Worm (Caenorhabditis elegans) whole organism, L2 larva: ENCODE data around the gene trpp-1.

Source experiments
- alr-1 ChIP-seq: fragments of 150-350 bp; optimal IDR thresholded peaks from 2 replicates; lab custom pipeline; 2014; ENCODE audit warnings: missing biosample characterization, missing genetic modification characterization
- ama-1 ChIP-seq: fragments of 150-350 bp; optimal IDR thresholded peaks from 2 replicates; lab custom pipeline; 2018; ENCODE audit warnings: inconsistent platforms
- elt-3 ChIP-seq: sonication (generic microtip); optimal IDR thresholded peaks from 2 replicates; lab custom pipeline; 2017; ENCODE audit warnings: missing biosample characterization, missing genetic modification characterization
- lin-13 ChIP-seq: fragments of 150-350 bp; optimal IDR thresholded peaks from 2 replicates; lab custom pipeline; 2014; ENCODE audit warnings: missing biosample characterization, missing genetic modification reagents, missing genetic modification characterization

ce11 chrV:173437-173836 lies 28.0 kb upstream of the trpp-1 start:
- TF ChIP-seq alr-1 (tag; lab: Kevin White, UChicago) (no peak), elt-3 (no peak), lin-13 (GFP tag; lab: Kevin White, UChicago) (no peak), ama-1 (no peak)
